Worm (Caenorhabditis elegans): Measurements from ENCODE around the gene T24C4.3.

DNA sequence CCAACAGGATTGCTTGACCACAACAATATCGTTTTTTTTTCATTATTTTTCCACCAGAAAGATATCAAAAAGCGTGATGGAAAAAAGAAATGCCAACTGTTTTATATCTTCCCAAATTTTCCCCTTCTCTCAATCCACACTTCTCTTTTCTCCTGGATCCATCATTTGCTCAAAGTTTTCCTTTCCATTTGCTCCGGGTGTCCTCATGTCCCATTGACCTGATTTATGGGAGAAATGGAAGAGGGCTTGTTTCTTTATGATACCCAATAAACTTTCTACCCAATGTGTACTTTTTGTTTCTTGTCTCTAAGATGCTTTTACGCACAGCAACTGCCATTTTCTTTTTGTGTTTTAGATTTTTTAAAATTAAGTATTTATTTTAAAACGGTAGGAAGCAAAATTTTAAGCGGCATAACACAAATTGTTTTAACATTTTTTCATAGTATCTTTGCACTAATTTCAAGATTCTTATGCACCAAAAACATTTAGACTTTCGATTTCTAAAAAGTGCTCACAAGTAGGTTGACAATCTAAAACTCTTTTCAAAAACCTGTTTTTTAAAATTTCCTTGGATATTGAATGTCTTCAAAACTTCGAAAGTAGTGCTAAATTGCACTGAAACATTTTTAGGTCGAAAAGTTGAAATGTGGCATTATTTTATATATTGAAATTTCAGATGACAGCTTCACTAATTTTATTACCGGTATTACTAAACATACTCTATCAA lies 49.6 kb downstream of the T24C4.3 start, which contains the start of gene clec-149:
- TF ChIP-seq W03F9.2 (tag; optimal IDR thresholded peaks at IDR 0.05): no peak
- TF ChIP-seq him-1 (tag; optimal IDR thresholded peaks at IDR 0.05): no peak
- TF ChIP-seq dao-5 (tag; optimal IDR thresholded peaks at IDR 0.05): no peak

All from whole organism, L4/young adult.